Fruit fly (Drosophila melanogaster) whole organism, pupa: ENCODE results near the gene CG3916.

Experiments
- CG12605 ChIP-seq: fragments of 200-800 bp; sonication (Bioruptor generic); IDR thresholded peaks from 2 replicates; pipeline ENCODE4 v1.3.6; 2022; ENCODE audit warnings: missing biosample characterization, missing genetic modification characterization
- CG13204 ChIP-seq: fragments of 200-800 bp; sonication (Bioruptor generic); optimal IDR thresholded peaks from 2 replicates; lab custom pipeline; 2018; ENCODE audit warnings: missing biosample characterization, mild to moderate bottlenecking, missing genetic modification characterization, moderate library complexity
- CG17806 ChIP-seq: fragments of 200-800 bp; sonication (Bioruptor generic); optimal IDR thresholded peaks from 2 replicates; lab custom pipeline; 2018; ENCODE audit warnings: missing biosample characterization, mild to moderate bottlenecking, missing genetic modification characterization, moderate library complexity
- CG34367 ChIP-seq: fragments of 200-800 bp; sonication (Bioruptor generic); optimal IDR thresholded peaks from 2 replicates; lab custom pipeline; 2018; ENCODE audit warnings: missing biosample characterization, mild to moderate bottlenecking, missing genetic modification characterization
- CG8301 ChIP-seq: fragments of 200-800 bp; sonication (Bioruptor generic); optimal IDR thresholded peaks from 2 replicates; lab custom pipeline; 2018; ENCODE audit warnings: missing biosample characterization, mild to moderate bottlenecking, missing genetic modification characterization
- Snoo ChIP-seq: fragments of 200-800 bp; sonication (Bioruptor generic); optimal IDR thresholded peaks from 3 replicates; lab custom pipeline; 2017; ENCODE audit warnings: missing biosample characterization, mild to moderate bottlenecking, missing genetic modification characterization, inconsistent platforms

dm6 chr3R:12272826-12273225 lies 43.6 kb downstream of the CG3916 start, which contains the start of gene Sfp87B:
- no peak for TF ChIP-seq CG17806 (tag; lab: Kevin White, UChicago)
- TF ChIP-seq Snoo (tag; lab: Kevin White, UChicago) = no peak
- no peak for TF ChIP-seq CG12605 (GFP tag; lab: Robert Waterston, UW)
- TF ChIP-seq CG13204 (GFP tag; lab: Kevin White, UChicago) = no peak
- TF ChIP-seq CG34367 (tag; lab: Kevin White, UChicago) = no peak
- no peak for TF ChIP-seq CG8301 (tag; lab: Kevin White, UChicago)
